Fruit fly (Drosophila melanogaster): ENCODE data around the gene CG14431.
A peak's percentile ranks its signal among the peaks of the same experiment; 100 is the strongest.

Gene CG14431

DNA sequence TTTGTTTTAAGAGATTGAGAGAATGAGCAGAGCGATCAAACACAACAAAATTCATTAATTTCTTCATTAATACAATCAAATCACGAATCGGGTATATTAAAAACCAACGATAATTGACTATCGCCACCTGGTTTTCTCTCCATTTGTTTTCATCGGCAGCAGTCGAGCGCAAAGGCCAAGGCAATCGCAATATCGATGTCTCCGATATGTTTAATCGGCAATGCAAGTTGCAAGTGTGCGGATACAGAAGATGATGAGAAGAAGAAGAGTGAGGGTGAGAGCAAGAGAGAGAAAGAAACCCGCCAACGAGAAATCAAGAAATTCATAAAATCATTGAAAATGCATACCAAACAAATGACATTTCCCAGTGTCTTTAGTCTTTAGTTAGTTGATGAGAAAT, 32.3 kb upstream of the CG14431 start:
- TF ChIP-seq sv (GFP tag; optimal IDR thresholded peaks at IDR 0.05) (no peak), Mio (GFP tag; optimal IDR thresholded peaks at IDR 0.05) (no peak), ey (GFP tag; optimal IDR thresholded peaks at IDR 0.05) (no peak), pan (optimal IDR thresholded peaks at IDR 0.05) (no peak), rgr (GFP tag; optimal IDR thresholded peaks at IDR 0.05) (no peak), lola (GFP tag; optimal IDR thresholded peaks at IDR 0.05) (no peak), Sp1 (GFP tag; optimal IDR thresholded peaks at IDR 0.05) (no peak), woc (GFP tag; optimal IDR thresholded peaks at IDR 0.05) (peak; percentile 7), CG32264 (GFP tag; optimal IDR thresholded peaks at IDR 0.05) (no peak), Jra (GFP tag; optimal IDR thresholded peaks at IDR 0.05) (peak; percentile 29), foxo (GFP tag; optimal IDR thresholded peaks at IDR 0.05) (no peak), psq (GFP tag; optimal IDR thresholded peaks at IDR 0.05) (peak; percentile 16), tai (GFP tag; optimal IDR thresholded peaks at IDR 0.05) (no peak), GATAd (GFP tag; optimal IDR thresholded peaks at IDR 0.05) (no peak), Dfd (GFP tag; optimal IDR thresholded peaks at IDR 0.05) (no peak), dl (GFP tag; optimal IDR thresholded peaks at IDR 0.05; ENCODE audit: insufficient read depth in 1 of 2, partially characterized antibody in 2 of 2) (no peak), dsf (GFP tag; optimal IDR thresholded peaks at IDR 0.05; ENCODE audit: borderline replicate concordance) (no peak), CrebA (GFP tag; optimal IDR thresholded peaks at IDR 0.05; ENCODE audit: borderline replicate concordance) (no peak), Hr83 (GFP tag; optimal IDR thresholded peaks at IDR 0.05; ENCODE audit: poor library complexity, severe bottlenecking) (peak; percentile 4), HLH106 (tag; optimal IDR thresholded peaks at IDR 0.05) (no peak), dmrt93B (GFP tag; optimal IDR thresholded peaks at IDR 0.05) (no peak), usp (GFP tag; optimal IDR thresholded peaks at IDR 0.05) (no peak), sage (GFP tag; optimal IDR thresholded peaks at IDR 0.05) (no peak), Abd-B (GFP tag; optimal IDR thresholded peaks at IDR 0.05) (no peak), h (GFP tag; optimal IDR thresholded peaks at IDR 0.05) (no peak), Dif (GFP tag; optimal IDR thresholded peaks at IDR 0.05; ENCODE audit: partially characterized antibody) (no peak), Rel (GFP tag; optimal IDR thresholded peaks at IDR 0.05) (no peak), Rel (tag; optimal IDR thresholded peaks at IDR 0.05) (no peak), Myc (optimal IDR thresholded peaks at IDR 0.05) (no peak), Hnf4 (GFP tag; optimal IDR thresholded peaks at IDR 0.05) (peak; percentile 17), fru (GFP tag; optimal IDR thresholded peaks at IDR 0.05) (no peak), br (GFP tag; optimal IDR thresholded peaks at IDR 0.05) (no peak), brk (GFP tag; optimal IDR thresholded peaks at IDR 0.05) (no peak), N (GFP tag; optimal IDR thresholded peaks at IDR 0.05) (no peak), jim (GFP tag; optimal IDR thresholded peaks at IDR 0.05) (no peak)

DNA sequence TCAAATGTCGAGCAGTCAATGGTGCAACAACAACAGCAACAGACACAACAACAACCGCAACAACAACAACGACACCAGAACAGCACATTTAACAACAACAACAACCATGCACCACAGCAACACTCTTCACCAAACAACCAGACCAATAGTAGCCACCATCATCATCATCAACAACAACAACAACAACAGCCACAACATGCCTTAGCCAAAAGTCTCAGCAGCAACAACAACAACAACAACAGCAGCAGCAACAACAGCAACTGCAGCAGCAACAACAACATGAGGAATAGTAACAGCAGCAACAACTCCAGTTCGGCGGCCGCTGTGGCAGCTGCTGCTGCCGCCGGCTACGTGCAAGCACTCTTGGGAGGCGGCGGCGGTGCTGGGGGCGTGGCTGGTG, 31.7 kb upstream of the CG14431 start:
- no peak for TF ChIP-seq h (GFP tag; optimal IDR thresholded peaks at IDR 0.05)
- no peak for TF ChIP-seq pan (optimal IDR thresholded peaks at IDR 0.05)
- no peak for TF ChIP-seq brk (GFP tag; optimal IDR thresholded peaks at IDR 0.05)
- no peak for TF ChIP-seq Rel (GFP tag; optimal IDR thresholded peaks at IDR 0.05)
- TF ChIP-seq Rel (tag; optimal IDR thresholded peaks at IDR 0.05), result no peak
- TF ChIP-seq Hr78 (GFP tag; optimal IDR thresholded peaks at IDR 0.05), result no peak
- TF ChIP-seq Dfd (GFP tag; optimal IDR thresholded peaks at IDR 0.05), result peak; percentile 80
- no peak for TF ChIP-seq sv (GFP tag; optimal IDR thresholded peaks at IDR 0.05)

- TF ChIP-seq Dfd (GFP tag; optimal IDR thresholded peaks at IDR 0.05) (no peak), ey (GFP tag; optimal IDR thresholded peaks at IDR 0.05) (no peak), dsf (GFP tag; optimal IDR thresholded peaks at IDR 0.05; ENCODE audit: borderline replicate concordance) (no peak)
These were observed 9.9 kb upstream of the CG14431 start for dm6 chrX:6898147-6898546.

- no peak for TF ChIP-seq Abd-B (GFP tag; optimal IDR thresholded peaks at IDR 0.05)
- no peak for TF ChIP-seq sv (GFP tag; optimal IDR thresholded peaks at IDR 0.05)
These were observed 1.4 kb upstream of the CG14431 start for dm6 chrX:6906670-6907069.
